Worm (Caenorhabditis elegans): Measurements from ENCODE around the gene clec-67.

clec-67 gene

DNA sequence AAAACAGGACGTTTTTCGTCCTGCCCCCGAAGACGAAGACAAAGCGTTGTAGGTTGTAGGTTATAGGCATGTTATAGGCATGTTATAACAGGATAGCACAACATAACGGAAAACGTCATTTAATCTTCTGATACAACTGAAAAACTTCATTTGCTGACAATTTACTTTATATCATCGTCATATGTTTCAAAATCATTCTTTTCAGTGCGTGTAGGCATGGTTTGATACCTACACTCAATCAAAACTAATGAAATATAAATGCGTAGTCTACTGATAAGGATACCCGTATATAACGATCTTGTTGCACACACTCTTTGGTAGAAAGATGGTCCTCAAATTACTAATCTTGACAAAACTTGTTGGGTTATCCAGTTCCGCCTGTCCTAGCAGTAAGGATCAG lies 34.7 kb downstream of the clec-67 start, which contains the start of gene clec-74:
Gene clec-74 (plus strand): TSS at position 301 of the 400 bp plus-strand sequence.
- TF ChIP-seq ceh-16 (tag; optimal IDR thresholded peaks at IDR 0.05) (no peak), hmg-11 (tag; optimal IDR thresholded peaks at IDR 0.05) (no peak), unc-39 (tag; optimal IDR thresholded peaks at IDR 0.05) (no peak), lin-39 (tag; optimal IDR thresholded peaks at IDR 0.05) (no peak), elt-3 (tag; optimal IDR thresholded peaks at IDR 0.05) (no peak), nhr-67 (tag; optimal IDR thresholded peaks at IDR 0.05) (no peak), tbx-2 (tag; optimal IDR thresholded peaks at IDR 0.05) (no peak), fkh-10 (GFP tag; optimal IDR thresholded peaks at IDR 0.05) (no peak), jun-1 (tag; optimal IDR thresholded peaks at IDR 0.05) (no peak), nhr-77 (tag; optimal IDR thresholded peaks at IDR 0.05) (no peak), nhr-11 (tag; optimal IDR thresholded peaks at IDR 0.05) (no peak), snpc-4 (tag; optimal IDR thresholded peaks at IDR 0.05) (no peak), sea-2 (GFP tag; optimal IDR thresholded peaks at IDR 0.05) (no peak), zag-1 (tag; optimal IDR thresholded peaks at IDR 0.05) (no peak), lin-15B (tag; optimal IDR thresholded peaks at IDR 0.05) (no peak), mml-1 (tag; optimal IDR thresholded peaks at IDR 0.05) (no peak), elt-1 (tag; optimal IDR thresholded peaks at IDR 0.05) (no peak), nhr-43 (tag; optimal IDR thresholded peaks at IDR 0.05; ENCODE audit: poor library complexity, severe bottlenecking) (no peak), egl-5 (tag; optimal IDR thresholded peaks at IDR 0.05) (no peak)

DNA sequence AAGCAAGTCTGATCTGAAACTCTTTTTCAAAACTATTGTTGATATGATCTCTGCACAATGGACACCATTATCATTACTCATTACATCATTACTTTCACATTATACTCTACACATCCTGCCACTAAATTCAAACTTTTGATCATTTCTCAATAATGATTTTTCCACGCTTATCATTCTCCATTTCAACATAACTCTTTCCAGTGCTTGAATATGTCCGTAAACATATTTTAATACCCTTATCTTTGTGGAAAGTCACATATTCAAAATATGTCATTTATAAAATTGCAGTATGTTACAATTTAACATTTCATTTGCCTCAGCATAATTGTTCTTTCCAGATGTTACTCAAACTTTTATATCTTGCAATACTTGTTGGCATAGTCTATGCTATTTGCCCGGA lies 38.4 kb downstream of the clec-67 start, which contains the start of gene clec-75:
Gene clec-75 (plus strand): TSS at position 339 of the 400 bp plus-strand sequence.
- no peak for TF ChIP-seq ceh-9 (tag; optimal IDR thresholded peaks at IDR 0.05)
- TF ChIP-seq nhr-23 (tag; optimal IDR thresholded peaks at IDR 0.05) = no peak
- no peak for TF ChIP-seq nhr-25 (tag; optimal IDR thresholded peaks at IDR 0.05)
- no peak for TF ChIP-seq aly-2 (tag; optimal IDR thresholded peaks at IDR 0.05)
- TF ChIP-seq egl-5 (tag; optimal IDR thresholded peaks at IDR 0.05) = no peak
- no peak for TF ChIP-seq daf-12 (tag; optimal IDR thresholded peaks at IDR 0.05)
- no peak for TF ChIP-seq lin-39 (tag; optimal IDR thresholded peaks at IDR 0.05)
- no peak for TF ChIP-seq lsy-12 (tag; optimal IDR thresholded peaks at IDR 0.05)
- TF ChIP-seq fkh-2 (tag; optimal IDR thresholded peaks at IDR 0.05) = no peak
- TF ChIP-seq elt-2 (tag; optimal IDR thresholded peaks at IDR 0.05) = peak; percentile 63
- no peak for TF ChIP-seq nhr-76 (tag; optimal IDR thresholded peaks at IDR 0.05)
- no peak for TF ChIP-seq ZK546.5 (tag; optimal IDR thresholded peaks at IDR 0.05)
- no peak for TF ChIP-seq elt-1 (tag; optimal IDR thresholded peaks at IDR 0.05)
- no peak for TF ChIP-seq nhr-28 (tag; optimal IDR thresholded peaks at IDR 0.05)
- TF ChIP-seq nhr-12 (tag; optimal IDR thresholded peaks at IDR 0.05) = no peak
- no peak for TF ChIP-seq ama-1 (optimal IDR thresholded peaks at IDR 0.05)
- TF ChIP-seq fos-1 (tag; optimal IDR thresholded peaks at IDR 0.05) = no peak
- TF ChIP-seq pqm-1 (tag; optimal IDR thresholded peaks at IDR 0.05) = peak; percentile 42
- no peak for TF ChIP-seq ztf-11 (tag; optimal IDR thresholded peaks at IDR 0.05)
- TF ChIP-seq ceh-82 (tag; optimal IDR thresholded peaks at IDR 0.05) = no peak
- no peak for TF ChIP-seq eor-1 (tag; optimal IDR thresholded peaks at IDR 0.05)
- TF ChIP-seq ceh-28 (tag; optimal IDR thresholded peaks at IDR 0.05) = no peak
- peak; percentile 20 for TF ChIP-seq jun-1 (tag; optimal IDR thresholded peaks at IDR 0.05)
- TF ChIP-seq R02D3.7 (tag; optimal IDR thresholded peaks at IDR 0.05) = no peak
- no peak for TF ChIP-seq ztf-4 (tag; optimal IDR thresholded peaks at IDR 0.05)
- TF ChIP-seq hmg-11 (tag; optimal IDR thresholded peaks at IDR 0.05) = no peak
- no peak for TF ChIP-seq zag-1 (tag; optimal IDR thresholded peaks at IDR 0.05)

DNA sequence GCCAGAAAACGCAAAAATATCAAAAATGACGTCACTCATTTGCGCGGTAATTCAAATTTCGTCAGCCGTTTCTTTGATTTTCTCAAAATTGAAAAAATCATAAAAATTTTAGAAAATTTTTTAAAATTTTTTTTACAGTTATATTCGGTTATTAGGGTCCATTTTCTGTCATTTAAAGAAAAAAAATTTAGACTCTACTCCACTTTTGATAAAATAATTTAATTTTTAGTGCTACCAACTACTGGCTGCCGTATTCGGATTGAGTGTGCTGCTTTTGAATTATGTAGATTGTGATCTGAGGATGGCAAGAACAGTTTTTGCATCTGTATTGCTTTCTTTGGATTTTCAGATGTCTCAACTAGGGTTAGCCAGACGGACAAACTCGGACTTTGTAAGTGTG lies 40.6 kb downstream of the clec-67 start, which contains the start of gene Y46C8AM.1:
Gene Y46C8AM.1 (plus strand): TSS at position 301 of the 400 bp plus-strand sequence.
- TF ChIP-seq lin-15B (tag; optimal IDR thresholded peaks at IDR 0.05) (no peak), fkh-10 (GFP tag; optimal IDR thresholded peaks at IDR 0.05) (no peak), hmg-11 (tag; optimal IDR thresholded peaks at IDR 0.05) (no peak), mdl-1 (tag; optimal IDR thresholded peaks at IDR 0.05) (no peak), fkh-2 (tag; optimal IDR thresholded peaks at IDR 0.05) (no peak)
